Fruit fly (Drosophila melanogaster): ENCODE measurements around the gene CG18493.

Gene CG18493

dm6 chr3R:19404296-19404695 is 14.2 kb downstream of the CG18493 start:
- TF ChIP-seq Rel (GFP tag; optimal IDR thresholded peaks at IDR 0.05) = no peak
- TF ChIP-seq Rel (tag; optimal IDR thresholded peaks at IDR 0.05) = no peak

DNA sequence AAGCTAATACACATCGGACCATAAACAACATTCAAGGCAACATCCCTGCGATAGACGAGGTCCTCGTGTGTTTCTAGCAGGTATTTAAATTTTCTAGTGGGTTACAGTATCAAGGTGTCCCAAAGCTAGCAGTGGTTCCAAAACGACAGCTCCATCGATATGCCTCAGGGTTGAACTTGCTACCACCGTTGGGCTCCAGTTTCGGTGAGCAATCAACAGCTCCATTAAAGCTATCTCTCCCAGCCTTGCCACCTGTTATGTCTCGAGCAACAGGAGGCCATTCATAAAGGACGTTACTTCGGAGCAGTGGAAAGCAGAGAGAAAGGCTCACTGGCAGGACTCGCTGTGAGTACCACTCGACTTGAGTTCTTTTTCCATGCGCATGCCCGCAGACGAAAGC is 16.8 kb downstream of the CG18493 start:
- no peak for TF ChIP-seq psq (GFP tag; optimal IDR thresholded peaks at IDR 0.05)
- TF ChIP-seq HLH106 (tag; optimal IDR thresholded peaks at IDR 0.05) = no peak
- TF ChIP-seq Myc (optimal IDR thresholded peaks at IDR 0.05) = no peak
- TF ChIP-seq h (GFP tag; optimal IDR thresholded peaks at IDR 0.05) = no peak

DNA sequence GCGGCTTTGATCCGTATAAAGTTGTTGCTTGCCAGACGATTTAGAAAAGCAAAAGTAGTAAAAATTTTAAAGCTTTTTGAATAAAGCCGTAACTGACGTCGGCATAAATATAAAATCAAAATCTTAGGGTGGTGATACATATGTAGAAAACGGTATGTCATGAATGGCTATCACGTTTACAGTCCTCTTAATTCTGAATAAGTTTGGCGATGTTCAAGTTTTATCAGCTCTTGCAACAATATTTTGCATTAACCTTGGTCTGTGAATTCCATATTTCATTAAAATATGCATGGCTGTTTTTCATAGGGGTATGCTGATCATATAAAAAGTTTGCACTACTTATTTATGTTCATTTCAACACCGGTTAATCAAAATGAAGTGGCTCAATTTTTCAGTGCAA is 18.5 kb downstream of the CG18493 start, which contains the start of gene CG11626:
Gene CG11626, plus strand, starts transcription at position 301 of the 400 bp plus-strand sequence.
- TF ChIP-seq OdsH (GFP tag; optimal IDR thresholded peaks at IDR 0.05) (no peak), sage (GFP tag; optimal IDR thresholded peaks at IDR 0.05) (no peak), HLH106 (tag; optimal IDR thresholded peaks at IDR 0.05) (no peak), dmrt93B (GFP tag; optimal IDR thresholded peaks at IDR 0.05) (no peak)

dm6 chr3R:19411371-19411770 is 21.3 kb downstream of the CG18493 start:
- TF ChIP-seq tai (GFP tag; optimal IDR thresholded peaks at IDR 0.05) (no peak), ey (GFP tag; optimal IDR thresholded peaks at IDR 0.05) (no peak), pan (optimal IDR thresholded peaks at IDR 0.05) (no peak), Sp1 (GFP tag; optimal IDR thresholded peaks at IDR 0.05) (no peak), Mio (GFP tag; optimal IDR thresholded peaks at IDR 0.05) (no peak), woc (GFP tag; optimal IDR thresholded peaks at IDR 0.05) (no peak), h (GFP tag; optimal IDR thresholded peaks at IDR 0.05) (no peak), Rel (GFP tag; optimal IDR thresholded peaks at IDR 0.05) (no peak), Rel (tag; optimal IDR thresholded peaks at IDR 0.05) (no peak), Hr78 (GFP tag; optimal IDR thresholded peaks at IDR 0.05) (no peak), Hnf4 (GFP tag; optimal IDR thresholded peaks at IDR 0.05) (no peak), dsf (GFP tag; optimal IDR thresholded peaks at IDR 0.05; ENCODE audit: borderline replicate concordance) (no peak), Dif (GFP tag; optimal IDR thresholded peaks at IDR 0.05; ENCODE audit: partially characterized antibody) (no peak), Dfd (GFP tag; optimal IDR thresholded peaks at IDR 0.05) (no peak), dl (GFP tag; optimal IDR thresholded peaks at IDR 0.05; ENCODE audit: insufficient read depth in 1 of 2, partially characterized antibody in 2 of 2) (no peak)

dm6 chr3R:19412434-19412833 is 22.4 kb downstream of the CG18493 start, which contains the start of gene CG31221:
Gene CG31221 (plus strand): TSS chr3R:19412689.
- TF ChIP-seq pan (optimal IDR thresholded peaks at IDR 0.05) = no peak
- TF ChIP-seq OdsH (GFP tag; optimal IDR thresholded peaks at IDR 0.05) = no peak
- no peak for TF ChIP-seq Hr78 (GFP tag; optimal IDR thresholded peaks at IDR 0.05)
- TF ChIP-seq Dif (GFP tag; optimal IDR thresholded peaks at IDR 0.05; ENCODE audit: partially characterized antibody) = no peak
- no peak for TF ChIP-seq Sp1 (GFP tag; optimal IDR thresholded peaks at IDR 0.05)
- TF ChIP-seq dmrt93B (GFP tag; optimal IDR thresholded peaks at IDR 0.05) = no peak
- TF ChIP-seq woc (GFP tag; optimal IDR thresholded peaks at IDR 0.05) = no peak
- no peak for TF ChIP-seq lola (GFP tag; optimal IDR thresholded peaks at IDR 0.05)
- TF ChIP-seq fru (GFP tag; optimal IDR thresholded peaks at IDR 0.05) = no peak
- TF ChIP-seq Jra (GFP tag; optimal IDR thresholded peaks at IDR 0.05) = no peak
- TF ChIP-seq Vsx2 (GFP tag; optimal IDR thresholded peaks at IDR 0.05; ENCODE audit: partially characterized antibody) = no peak
- no peak for TF ChIP-seq Mio (GFP tag; optimal IDR thresholded peaks at IDR 0.05)
- TF ChIP-seq Hr83 (GFP tag; optimal IDR thresholded peaks at IDR 0.05; ENCODE audit: poor library complexity, severe bottlenecking) = no peak
- no peak for TF ChIP-seq CG9705 (GFP tag; optimal IDR thresholded peaks at IDR 0.05)
- no peak for TF ChIP-seq HLH106 (tag; optimal IDR thresholded peaks at IDR 0.05)
- TF ChIP-seq CG32264 (GFP tag; optimal IDR thresholded peaks at IDR 0.05) = no peak

dm6 chr3R:19425099-19425498 is 35.0 kb downstream of the CG18493 start, which contains the start of gene CG3517:
Gene CG3517 (minus strand): TSS chr3R:19425199.
- no peak for TF ChIP-seq h (GFP tag; optimal IDR thresholded peaks at IDR 0.05)
- no peak for TF ChIP-seq Dif (GFP tag; optimal IDR thresholded peaks at IDR 0.05; ENCODE audit: partially characterized antibody)
- TF ChIP-seq dsf (GFP tag; optimal IDR thresholded peaks at IDR 0.05; ENCODE audit: borderline replicate concordance) = no peak
- no peak for TF ChIP-seq usp (GFP tag; optimal IDR thresholded peaks at IDR 0.05)
- TF ChIP-seq dmrt93B (GFP tag; optimal IDR thresholded peaks at IDR 0.05) = no peak
- TF ChIP-seq pan (optimal IDR thresholded peaks at IDR 0.05) = no peak
- no peak for TF ChIP-seq Dfd (GFP tag; optimal IDR thresholded peaks at IDR 0.05)
- TF ChIP-seq foxo (GFP tag; optimal IDR thresholded peaks at IDR 0.05) = no peak
- TF ChIP-seq fru (GFP tag; optimal IDR thresholded peaks at IDR 0.05) = no peak
- no peak for TF ChIP-seq br (GFP tag; optimal IDR thresholded peaks at IDR 0.05)
- TF ChIP-seq Hr83 (GFP tag; optimal IDR thresholded peaks at IDR 0.05; ENCODE audit: poor library complexity, severe bottlenecking) = no peak
- no peak for TF ChIP-seq GATAd (GFP tag; optimal IDR thresholded peaks at IDR 0.05)
- no peak for TF ChIP-seq Vsx2 (GFP tag; optimal IDR thresholded peaks at IDR 0.05; ENCODE audit: partially characterized antibody)
- no peak for TF ChIP-seq sv (GFP tag; optimal IDR thresholded peaks at IDR 0.05)

Measured in whole organism, wandering third instar larva.